Worm (Caenorhabditis elegans) whole organism, young adult: ENCODE data around the gene F13A2.9.

ENCODE experiments used
- B0019.2 ChIP-seq: fragments of 200-800 bp; sonication (Bioruptor generic); conservative IDR thresholded peaks from 2 replicates; pipeline ENCODE4 v1.3.6; 2022; ENCODE audit warnings: missing genetic modification reagents, missing genetic modification characterization, missing compliant biosample characterization
- F33H1.4 ChIP-seq: fragments of 200-800 bp; sonication (Bioruptor generic); IDR thresholded peaks from 2 replicates; pipeline ENCODE4 v1.3.6; 2022; ENCODE audit warnings: missing genetic modification reagents, missing genetic modification characterization, missing compliant biosample characterization
- F39B2.1 ChIP-seq: fragments of 200-800 bp; sonication (Bioruptor generic); IDR thresholded peaks from 2 replicates; pipeline ENCODE4 v1.3.6; 2022; ENCODE audit warnings: missing genetic modification reagents, missing genetic modification characterization, missing compliant biosample characterization
- F57C9.4 ChIP-seq: sonication (generic microtip); optimal IDR thresholded peaks from 2 replicates; lab custom pipeline; 2017; ENCODE audit warnings: mild to moderate bottlenecking, missing genetic modification characterization, missing compliant biosample characterization
- K12H6.12 ChIP-seq: fragments of 200-800 bp; sonication (Bioruptor generic); optimal IDR thresholded peaks from 2 replicates; lab custom pipeline; 2018; ENCODE audit warnings: mild to moderate bottlenecking, missing genetic modification characterization, missing compliant biosample characterization
- T07F8.4 ChIP-seq: sonication (generic microtip); optimal IDR thresholded peaks from 2 replicates; lab custom pipeline; 2016; ENCODE audit warnings: mild to moderate bottlenecking, missing genetic modification characterization, moderate library complexity, missing compliant biosample characterization
- ZK185.1 ChIP-seq: sonication (generic microtip); optimal IDR thresholded peaks from 2 replicates; lab custom pipeline; 2016; ENCODE audit warnings: mild to moderate bottlenecking, missing genetic modification characterization, missing compliant biosample characterization; ENCODE audit not compliant: poor library complexity, severe bottlenecking
- ama-1 ChIP-seq, 3 experiments: fragments of 150-350 bp in 1 of 3; sonication (generic microtip) in 2 of 3; optimal IDR thresholded peaks; 2 replicates each; lab custom pipeline; 2014 to 2018; ENCODE audit warnings: missing biosample characterization in 2 of 3, missing genetic modification characterization in 2 of 3, missing genetic modification reagents in 2 of 3
- atf-7 ChIP-seq: sonication (generic microtip); optimal IDR thresholded peaks from 2 replicates; lab custom pipeline; 2017; ENCODE audit warnings: mild to moderate bottlenecking, missing genetic modification characterization, missing compliant biosample characterization
- athp-1 ChIP-seq: sonication (generic microtip); optimal IDR thresholded peaks from 2 replicates; lab custom pipeline; 2017; ENCODE audit warnings: mild to moderate bottlenecking, missing genetic modification characterization, missing compliant biosample characterization
- bed-1 ChIP-seq: fragments of 200-800 bp; sonication (Bioruptor generic); IDR thresholded peaks from 2 replicates; pipeline ENCODE4 v1.3.6; 2022; ENCODE audit warnings: missing genetic modification reagents, missing genetic modification characterization, missing compliant biosample characterization
- ccch-3 ChIP-seq: fragments of 200-800 bp; sonication (Bioruptor generic); optimal IDR thresholded peaks from 2 replicates; lab custom pipeline; 2018; ENCODE audit warnings: mild to moderate bottlenecking, missing genetic modification characterization, missing compliant biosample characterization
- cebp-2 ChIP-seq: fragments of 200-800 bp; sonication (Bioruptor generic); IDR thresholded peaks from 2 replicates; pipeline ENCODE4 v1.3.6; 2022; ENCODE audit warnings: missing genetic modification characterization, missing compliant biosample characterization
- ceh-27 ChIP-seq: fragments of 200-800 bp; sonication (Bioruptor generic); optimal IDR thresholded peaks from 2 replicates; lab custom pipeline; 2018; ENCODE audit warnings: mild to moderate bottlenecking, missing genetic modification characterization, moderate library complexity, missing compliant biosample characterization
- ceh-40 ChIP-seq: fragments of 200-800 bp; sonication (Bioruptor generic); IDR thresholded peaks from 2 replicates; pipeline ENCODE4 v1.3.6; 2022; ENCODE audit warnings: missing genetic modification characterization, missing compliant biosample characterization
- ceh-58 ChIP-seq: fragments of 200-800 bp; sonication (Bioruptor generic); IDR thresholded peaks from 2 replicates; pipeline ENCODE4 v1.3.6; 2022; ENCODE audit warnings: missing genetic modification characterization, missing compliant biosample characterization
- ceh-79 ChIP-seq: sonication (generic microtip); optimal IDR thresholded peaks from 2 replicates; lab custom pipeline; 2017; ENCODE audit warnings: mild to moderate bottlenecking, missing genetic modification characterization, missing compliant biosample characterization
- die-1 ChIP-seq: sonication (generic microtip); optimal IDR thresholded peaks from 2 replicates; lab custom pipeline; 2016; ENCODE audit warnings: missing genotype, mild to moderate bottlenecking, missing genetic modification characterization, missing compliant biosample characterization
- dpff-1 ChIP-seq: sonication (generic microtip); optimal IDR thresholded peaks from 2 replicates; lab custom pipeline; 2017; ENCODE audit warnings: mild to moderate bottlenecking, missing genetic modification characterization, missing compliant biosample characterization
- egrh-3 ChIP-seq: fragments of 200-800 bp; sonication (Bioruptor generic); IDR thresholded peaks from 2 replicates; pipeline ENCODE4 v1.3.6; 2022; ENCODE audit warnings: missing genetic modification reagents, missing genetic modification characterization, missing compliant biosample characterization
- ekl-4 ChIP-seq: fragments of 200-800 bp; sonication (Bioruptor generic); IDR thresholded peaks from 2 replicates; pipeline ENCODE4 v1.3.6; 2022; ENCODE audit warnings: missing genetic modification reagents, missing genetic modification characterization, missing compliant biosample characterization
- fkh-3 ChIP-seq: sonication (generic microtip); optimal IDR thresholded peaks from 2 replicates; lab custom pipeline; 2016; ENCODE audit warnings: mild to moderate bottlenecking, missing genetic modification characterization, missing compliant biosample characterization
- hlh-12 ChIP-seq: sonication (generic microtip); optimal IDR thresholded peaks from 2 replicates; lab custom pipeline; 2016; ENCODE audit warnings: missing genetic modification characterization, missing compliant biosample characterization
- hmg-1.2 ChIP-seq: fragments of 200-800 bp; sonication (Bioruptor generic); IDR thresholded peaks from 2 replicates; pipeline ENCODE4 v1.3.6; 2022; ENCODE audit warnings: missing genetic modification reagents, missing genetic modification characterization, missing compliant biosample characterization
- hmg-20 ChIP-seq: fragments of 200-800 bp; sonication (Bioruptor generic); IDR thresholded peaks from 2 replicates; pipeline ENCODE4 v1.3.6; 2022; ENCODE audit warnings: missing genetic modification reagents, missing genetic modification characterization, missing compliant biosample characterization
- lag-1 ChIP-seq: fragments of 200-800 bp; sonication (Bioruptor generic); IDR thresholded peaks from 2 replicates; pipeline ENCODE4 v1.3.6; 2022; ENCODE audit warnings: missing genetic modification reagents, missing genetic modification characterization, missing compliant biosample characterization
- let-607 ChIP-seq, 2 experiments: fragments of 200-800 bp in 1 of 2; sonication (Bioruptor generic) in 1 of 2; sonication (generic microtip) in 1 of 2; optimal IDR thresholded peaks; 2 replicates each; lab custom pipeline; 2016 to 2018; ENCODE audit warnings: mild to moderate bottlenecking in 2 of 2, missing compliant biosample characterization in 2 of 2, missing genetic modification characterization in 2 of 2, moderate library complexity in 2 of 2, missing genotype in 1 of 2
- lin-35 ChIP-seq, 3 experiments: fragments of 150-350 bp in 2 of 3; sonication (generic microtip) in 1 of 3; optimal IDR thresholded peaks; 2 replicates each; lab custom pipeline; 2014 to 2018; ENCODE audit warnings: missing biosample characterization in 3 of 3, missing genetic modification characterization in 3 of 3, missing genetic modification reagents in 3 of 3
- lin-54 ChIP-seq: fragments of 200-800 bp; sonication (Bioruptor generic); optimal IDR thresholded peaks from 2 replicates; lab custom pipeline; 2018; ENCODE audit warnings: mild to moderate bottlenecking, missing genetic modification characterization, missing compliant biosample characterization
- lsl-1 ChIP-seq: fragments of 200-800 bp; sonication (Bioruptor generic); optimal IDR thresholded peaks from 2 replicates; lab custom pipeline; 2018; ENCODE audit warnings: mild to moderate bottlenecking, missing genetic modification characterization, moderate library complexity, missing compliant biosample characterization
- madf-8 ChIP-seq: fragments of 200-800 bp; sonication (Bioruptor generic); conservative IDR thresholded peaks from 2 replicates; pipeline ENCODE4 v1.3.6; 2022; ENCODE audit warnings: missing genetic modification reagents, missing genetic modification characterization, missing compliant biosample characterization
- mel-28 ChIP-seq: sonication (generic microtip); optimal IDR thresholded peaks from 2 replicates; lab custom pipeline; 2016; ENCODE audit warnings: borderline replicate concordance, mild to moderate bottlenecking, missing genetic modification characterization, missing compliant biosample characterization
- mes-4 ChIP-seq: sonication (generic microtip); optimal IDR thresholded peaks from 2 replicates; lab custom pipeline; 2016; ENCODE audit warnings: missing genotype, missing genetic modification characterization, missing compliant biosample characterization
- nfya-1 ChIP-seq: sonication (generic microtip); optimal IDR thresholded peaks from 2 replicates; lab custom pipeline; 2017; ENCODE audit warnings: antibody characterized with exemption, missing compliant biosample characterization, missing genetic modification characterization, borderline replicate concordance; ENCODE audit not compliant: insufficient read depth
- nhr-27 ChIP-seq: fragments of 200-800 bp; sonication (Bioruptor generic); optimal IDR thresholded peaks from 2 replicates; lab custom pipeline; 2018; ENCODE audit warnings: mild to moderate bottlenecking, missing genetic modification characterization, moderate library complexity, missing compliant biosample characterization
- pha-4 ChIP-seq: fragments of 150-350 bp; sonication (generic microtip); optimal IDR thresholded peaks from 2 replicates; lab custom pipeline; 2014; ENCODE audit warnings: missing biosample characterization, missing genetic modification reagents, missing genetic modification characterization
- rec-8 ChIP-seq, 2 experiments: sonication (generic microtip); optimal IDR thresholded peaks; 2 replicates each; lab custom pipeline; 2016; ENCODE audit warnings: mild to moderate bottlenecking in 2 of 2, missing genetic modification characterization in 2 of 2, missing genetic modification reagents in 2 of 2, missing genotype in 2 of 2, missing biosample characterization in 1 of 2, missing compliant biosample characterization in 1 of 2, moderate library complexity in 1 of 2
- repo-1 ChIP-seq: sonication (generic microtip); optimal IDR thresholded peaks from 2 replicates; lab custom pipeline; 2017; ENCODE audit warnings: mild to moderate bottlenecking, missing genetic modification characterization, missing compliant biosample characterization
- sdz-38 ChIP-seq: sonication (generic microtip); optimal IDR thresholded peaks from 2 replicates; lab custom pipeline; 2016; ENCODE audit warnings: missing genotype, missing genetic modification characterization, missing compliant biosample characterization
- sea-2 ChIP-seq: fragments of 200-800 bp; sonication (Bioruptor generic); IDR thresholded peaks from 2 replicates; pipeline ENCODE4 v1.3.6; 2022; ENCODE audit warnings: missing genetic modification characterization, missing compliant biosample characterization
- snpc-3.4 ChIP-seq: sonication (generic microtip); optimal IDR thresholded peaks from 2 replicates; lab custom pipeline; 2017; ENCODE audit warnings: missing genetic modification characterization, mild to moderate bottlenecking, missing compliant biosample characterization, antibody characterized with exemption, moderate library complexity, missing genotype, missing genetic modification reagents
- snpc-4 ChIP-seq, 5 experiments: fragments of 150-350 bp in 1 of 5; sonication (generic microtip) in 4 of 5; optimal IDR thresholded peaks; 2 replicates each; lab custom pipeline; 2014 to 2018; ENCODE audit warnings: missing genetic modification characterization in 5 of 5, missing biosample characterization in 3 of 5, antibody characterized with exemption in 2 of 5, mild to moderate bottlenecking in 2 of 5, missing compliant biosample characterization in 2 of 5, missing genotype in 2 of 5, moderate library complexity in 2 of 5, missing genetic modification reagents in 1 of 5
- tlf-1 ChIP-seq: fragments of 200-800 bp; sonication (Bioruptor generic); optimal IDR thresholded peaks from 2 replicates; lab custom pipeline; 2018; ENCODE audit warnings: mild to moderate bottlenecking, missing genetic modification characterization, missing compliant biosample characterization
- ztf-18 ChIP-seq: sonication (generic microtip); optimal IDR thresholded peaks from 2 replicates; lab custom pipeline; 2016; ENCODE audit warnings: missing genotype, mild to moderate bottlenecking, missing genetic modification characterization, missing compliant biosample characterization
- ztf-22 ChIP-seq: fragments of 200-800 bp; sonication (Bioruptor generic); optimal IDR thresholded peaks from 2 replicates; lab custom pipeline; 2018; ENCODE audit warnings: mild to moderate bottlenecking, missing genetic modification characterization, moderate library complexity, missing compliant biosample characterization
- ztf-26 ChIP-seq: sonication (generic microtip); optimal IDR thresholded peaks from 2 replicates; lab custom pipeline; 2017; ENCODE audit warnings: missing genetic modification characterization, missing compliant biosample characterization
- ztf-3 ChIP-seq: fragments of 200-800 bp; sonication (Bioruptor generic); optimal IDR thresholded peaks from 2 replicates; lab custom pipeline; 2018; ENCODE audit warnings: mild to moderate bottlenecking, missing genetic modification characterization, missing compliant biosample characterization

F13A2.9 gene

DNA sequence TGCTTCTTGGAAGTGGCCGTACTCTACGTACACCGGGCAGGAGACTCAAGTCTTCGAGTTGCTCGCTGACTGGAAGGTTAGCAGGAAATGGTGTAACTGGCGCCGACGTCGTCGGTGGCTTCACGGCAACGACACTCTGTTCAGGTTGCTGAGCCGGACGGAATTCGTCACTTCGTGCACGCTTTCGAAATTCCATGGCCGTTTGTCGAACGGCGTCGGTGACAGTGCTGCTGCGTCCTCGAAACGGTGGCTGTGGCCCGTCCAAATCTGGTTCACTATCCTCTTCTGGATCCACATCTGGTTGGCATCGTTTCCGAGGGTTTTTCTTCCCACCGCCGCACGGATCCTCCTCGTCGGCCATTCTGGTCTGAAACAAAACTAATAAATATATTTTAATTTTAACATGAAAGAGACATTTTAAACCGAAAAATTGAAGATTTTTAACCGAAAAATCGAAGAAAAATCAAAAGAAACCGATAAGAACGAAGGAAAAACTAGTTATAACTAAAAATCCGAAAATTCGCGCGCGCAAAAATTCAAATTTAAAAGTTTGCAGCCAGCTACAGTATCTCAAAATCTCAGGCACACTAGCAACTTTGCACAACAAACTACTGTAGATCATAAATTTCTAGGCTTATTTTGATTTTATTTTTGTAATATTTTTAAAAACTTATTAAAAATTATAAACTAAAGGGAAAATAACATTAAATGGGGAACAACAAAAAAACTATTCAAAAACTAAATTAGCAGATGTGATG lies 11.3 kb downstream of the F13A2.9 start, which contains the start of gene F32D1.7 (continued):
- TF ChIP-seq snpc-3.4 (tag; lab: Kevin White, UChicago) (peak; percentile 70), hmg-1.2 (GFP tag; lab: Robert Waterston, UW) (no peak), athp-1 (no peak), mes-4 (tag; lab: Kevin White, UChicago) (no peak), ztf-26 (tag; lab: Kevin White, UChicago) (no peak), K12H6.12 (tag; lab: Kevin White, UChicago) (no peak), rec-8 (tag; optimal IDR thresholded peaks at IDR 0.05; lab: Kevin White, UChicago) (no peak), bed-1 (GFP tag; lab: Robert Waterston, UW) (no peak), ekl-4 (GFP tag; lab: Robert Waterston, UW) (no peak), cebp-2 (GFP tag; lab: Robert Waterston, UW) (no peak), ZK185.1 (tag; lab: Kevin White, UChicago) (no peak), hmg-20 (GFP tag; lab: Robert Waterston, UW) (no peak), let-607 (tag; optimal IDR thresholded peaks at IDR 0.05; lab: Kevin White, UChicago) (no peak), ccch-3 (GFP tag; lab: Kevin White, UChicago) (no peak), nhr-27 (tag; lab: Kevin White, UChicago) (no peak), ama-1 (optimal IDR thresholded peaks at IDR 0.05; lab: Kevin White, UChicago) (no peak), ama-1 (GFP tag; optimal IDR thresholded peaks at IDR 0.05; lab: Kevin White, UChicago) (no peak), T07F8.4 (tag; lab: Kevin White, UChicago) (no peak), hlh-12 (tag; lab: Kevin White, UChicago) (no peak), snpc-4 (GFP tag; optimal IDR thresholded peaks at IDR 0.05; lab: Kevin White, UChicago) (peak; percentile 6), snpc-4 (tag; optimal IDR thresholded peaks at IDR 0.05; lab: Kevin White, UChicago) (peak in 1 of 4 experiments; percentile 14), ztf-18 (tag; lab: Kevin White, UChicago) (no peak), lsl-1 (GFP tag; lab: Kevin White, UChicago) (peak; percentile 99), ceh-79 (no peak), F33H1.4 (GFP tag; lab: Robert Waterston, UW) (peak; percentile 78), sdz-38 (tag; lab: Kevin White, UChicago) (no peak), lag-1 (no peak), ztf-3 (GFP tag; lab: Kevin White, UChicago) (no peak), fkh-3 (tag; lab: Kevin White, UChicago) (no peak), repo-1 (tag; lab: Kevin White, UChicago) (no peak), ceh-40 (GFP tag; lab: Robert Waterston, UW) (no peak), ceh-27 (GFP tag; lab: Kevin White, UChicago) (no peak), F39B2.1 (GFP tag; lab: Robert Waterston, UW) (no peak), die-1 (tag; lab: Kevin White, UChicago) (no peak), ztf-22 (GFP tag; lab: Kevin White, UChicago) (no peak), F57C9.4 (tag; lab: Kevin White, UChicago) (no peak), dpff-1 (tag; lab: Kevin White, UChicago) (no peak), madf-8 (peak; percentile 98), B0019.2 (GFP tag; lab: Robert Waterston, UW) (no peak), pha-4 (tag; lab: Kevin White, UChicago) (no peak), atf-7 (tag; lab: Kevin White, UChicago) (no peak), lin-54 (GFP tag; lab: Kevin White, UChicago) (peak; percentile 91), tlf-1 (no peak), sea-2 (GFP tag; lab: Robert Waterston, UW) (no peak), mel-28 (tag; lab: Kevin White, UChicago) (no peak), lin-35 (GFP tag; optimal IDR thresholded peaks at IDR 0.05; lab: Kevin White, UChicago) (peak in 1 of 3 experiments; percentile 12), nfya-1 (tag; lab: Kevin White, UChicago) (no peak), ceh-58 (no peak), egrh-3 (no peak)
